Worm (Caenorhabditis elegans) whole organism, late embryonic: Measurements from ENCODE around the gene tmbi-4.

Experiments used
- C08G9.2 ChIP-seq: sonication (generic microtip); optimal IDR thresholded peaks from 2 replicates; lab custom pipeline; 2016; ENCODE audit warnings: mild to moderate bottlenecking, missing genetic modification characterization, moderate library complexity, missing compliant biosample characterization
- K02D7.2 ChIP-seq: sonication (generic microtip); optimal IDR thresholded peaks from 2 replicates; lab custom pipeline; 2017; ENCODE audit warnings: mild to moderate bottlenecking, missing genetic modification characterization, missing compliant biosample characterization
- ama-1 ChIP-seq: fragments of 150-350 bp; optimal IDR thresholded peaks from 2 replicates; lab custom pipeline; 2014
- ceh-18 ChIP-seq: sonication (generic microtip); optimal IDR thresholded peaks from 2 replicates; lab custom pipeline; 2016; ENCODE audit warnings: missing genetic modification characterization, missing compliant biosample characterization
- ceh-22 ChIP-seq: sonication (generic microtip); optimal IDR thresholded peaks from 2 replicates; lab custom pipeline; 2017; ENCODE audit warnings: missing biosample characterization, missing genetic modification characterization
- ceh-30 ChIP-seq: fragments of 150-350 bp; optimal IDR thresholded peaks from 2 replicates; lab custom pipeline; 2014; ENCODE audit warnings: missing biosample characterization, missing genetic modification characterization
- ceh-31 ChIP-seq: sonication (generic microtip); optimal IDR thresholded peaks from 2 replicates; lab custom pipeline; 2016; ENCODE audit warnings: missing genetic modification characterization, missing compliant biosample characterization
- ceh-34 ChIP-seq: sonication (generic microtip); optimal IDR thresholded peaks from 2 replicates; lab custom pipeline; 2016; ENCODE audit warnings: mild to moderate bottlenecking, missing genetic modification characterization, missing compliant biosample characterization
- ceh-6 ChIP-seq: fragments of 200-800 bp; sonication (Bioruptor generic); optimal IDR thresholded peaks from 2 replicates; lab custom pipeline; 2018; ENCODE audit warnings: mild to moderate bottlenecking, missing genetic modification characterization, missing compliant biosample characterization
- ceh-9 ChIP-seq: sonication (generic microtip); optimal IDR thresholded peaks from 2 replicates; lab custom pipeline; 2016; ENCODE audit warnings: mild to moderate bottlenecking, missing genetic modification characterization, inconsistent platforms, missing compliant biosample characterization
- che-1 ChIP-seq: sonication (generic microtip); optimal IDR thresholded peaks from 2 replicates; lab custom pipeline; 2016; ENCODE audit warnings: mild to moderate bottlenecking, missing genetic modification characterization, missing compliant biosample characterization
- dmd-4 ChIP-seq: sonication (generic microtip); optimal IDR thresholded peaks from 2 replicates; lab custom pipeline; 2016; ENCODE audit warnings: borderline replicate concordance, missing genetic modification characterization, missing compliant biosample characterization
- dve-1 ChIP-seq: sonication (generic microtip); optimal IDR thresholded peaks from 2 replicates; lab custom pipeline; 2017; ENCODE audit warnings: antibody characterized with exemption, mild to moderate bottlenecking, missing genetic modification characterization, missing compliant biosample characterization
- elt-2 ChIP-seq: sonication (generic microtip); optimal IDR thresholded peaks from 2 replicates; lab custom pipeline; 2016; ENCODE audit warnings: missing genetic modification reagents, missing genetic modification characterization, missing compliant biosample characterization
- elt-4 ChIP-seq: sonication (generic microtip); optimal IDR thresholded peaks from 2 replicates; lab custom pipeline; 2016; ENCODE audit warnings: missing genetic modification characterization, missing compliant biosample characterization
- ets-4 ChIP-seq: sonication (generic microtip); optimal IDR thresholded peaks from 2 replicates; lab custom pipeline; 2016; ENCODE audit warnings: missing genetic modification characterization, missing compliant biosample characterization
- eyg-1 ChIP-seq: sonication (generic microtip); optimal IDR thresholded peaks from 2 replicates; lab custom pipeline; 2016; ENCODE audit warnings: missing genotype, missing genetic modification characterization, missing compliant biosample characterization
- fax-1 ChIP-seq: sonication (generic microtip); optimal IDR thresholded peaks from 2 replicates; lab custom pipeline; 2016; ENCODE audit warnings: missing genotype, missing genetic modification characterization, missing compliant biosample characterization
- fkh-10 ChIP-seq: fragments of 150-350 bp; optimal IDR thresholded peaks from 2 replicates; lab custom pipeline; 2014; ENCODE audit warnings: missing biosample characterization, missing genetic modification reagents, missing genetic modification characterization
- gmeb-2 ChIP-seq: sonication (generic microtip); optimal IDR thresholded peaks from 2 replicates; lab custom pipeline; 2016; ENCODE audit warnings: missing genetic modification characterization, inconsistent platforms, missing compliant biosample characterization
- hlh-13 ChIP-seq: fragments of 200-800 bp; sonication (Bioruptor generic); optimal IDR thresholded peaks from 2 replicates; lab custom pipeline; 2018; ENCODE audit warnings: mild to moderate bottlenecking, missing genetic modification characterization, missing compliant biosample characterization
- hlh-15 ChIP-seq: sonication (generic microtip); optimal IDR thresholded peaks from 2 replicates; lab custom pipeline; 2016; ENCODE audit warnings: missing genetic modification characterization, missing compliant biosample characterization
- hlh-6 ChIP-seq: sonication (generic microtip); optimal IDR thresholded peaks from 2 replicates; lab custom pipeline; 2016; ENCODE audit warnings: missing genotype, missing genetic modification characterization, missing compliant biosample characterization
- hlh-8 ChIP-seq: sonication (generic microtip); optimal IDR thresholded peaks from 2 replicates; lab custom pipeline; 2016; ENCODE audit warnings: missing genotype, missing genetic modification characterization, missing compliant biosample characterization
- lin-11 ChIP-seq: fragments of 200-800 bp; sonication (Bioruptor generic); optimal IDR thresholded peaks from 2 replicates; lab custom pipeline; 2018; ENCODE audit warnings: mild to moderate bottlenecking, missing genetic modification characterization, missing compliant biosample characterization
- madf-2 ChIP-seq: sonication (generic microtip); optimal IDR thresholded peaks from 2 replicates; lab custom pipeline; 2017; ENCODE audit warnings: missing genetic modification characterization, missing compliant biosample characterization
- mec-3 ChIP-seq: sonication (generic microtip); optimal IDR thresholded peaks from 2 replicates; lab custom pipeline; 2016; ENCODE audit warnings: borderline replicate concordance, missing genetic modification characterization, missing compliant biosample characterization
- nhr-11 ChIP-seq: fragments of 150-350 bp; optimal IDR thresholded peaks from 2 replicates; lab custom pipeline; 2014; ENCODE audit warnings: missing biosample characterization, missing genetic modification characterization
- nhr-232 ChIP-seq: sonication (generic microtip); optimal IDR thresholded peaks from 2 replicates; lab custom pipeline; 2016; ENCODE audit warnings: missing genetic modification characterization, missing compliant biosample characterization
- pag-3 ChIP-seq: sonication (generic microtip); optimal IDR thresholded peaks from 2 replicates; lab custom pipeline; 2016; ENCODE audit warnings: missing compliant biosample characterization, missing genetic modification characterization, borderline replicate concordance
- pha-2 ChIP-seq: sonication (generic microtip); optimal IDR thresholded peaks from 2 replicates; lab custom pipeline; 2017; ENCODE audit warnings: mild to moderate bottlenecking, missing genetic modification characterization, missing compliant biosample characterization
- pha-4 ChIP-seq: fragments of 150-350 bp; optimal IDR thresholded peaks from 2 replicates; lab custom pipeline; 2018; ENCODE audit warnings: missing biosample characterization, missing genetic modification reagents, missing genetic modification characterization
- sdc-2 ChIP-seq: sonication (generic microtip); optimal IDR thresholded peaks from 2 replicates; lab custom pipeline; 2016; ENCODE audit warnings: missing genotype, missing genetic modification characterization, missing compliant biosample characterization
- syd-9 ChIP-seq: sonication (generic microtip); optimal IDR thresholded peaks from 2 replicates; lab custom pipeline; 2016; ENCODE audit warnings: mild to moderate bottlenecking, missing genetic modification characterization, moderate library complexity, missing compliant biosample characterization
- ttx-3 ChIP-seq: sonication (generic microtip); optimal IDR thresholded peaks from 2 replicates; lab custom pipeline; 2016; ENCODE audit warnings: missing genetic modification reagents, missing genetic modification characterization, missing compliant biosample characterization
- unc-3 ChIP-seq, 2 experiments: fragments of 200-800 bp in 1 of 2; sonication (Bioruptor generic) in 1 of 2; sonication (generic microtip) in 1 of 2; conservative IDR thresholded peaks in 1 of 2; optimal IDR thresholded peaks in 1 of 2; 2 replicates each; pipeline versions ENCODE4 v1.3.6 to Lab custom; 2016 to 2022; ENCODE audit warnings: missing compliant biosample characterization in 2 of 2, missing genetic modification characterization in 2 of 2, missing genetic modification reagents in 1 of 2
- unc-42 ChIP-seq: sonication (generic microtip); optimal IDR thresholded peaks from 2 replicates; lab custom pipeline; 2016; ENCODE audit warnings: missing genotype, missing genetic modification characterization, missing compliant biosample characterization
- unc-55 ChIP-seq: sonication (generic microtip); optimal IDR thresholded peaks from 2 replicates; lab custom pipeline; 2017; ENCODE audit warnings: missing biosample characterization, missing genetic modification reagents, missing genetic modification characterization

Gene tmbi-4

DNA sequence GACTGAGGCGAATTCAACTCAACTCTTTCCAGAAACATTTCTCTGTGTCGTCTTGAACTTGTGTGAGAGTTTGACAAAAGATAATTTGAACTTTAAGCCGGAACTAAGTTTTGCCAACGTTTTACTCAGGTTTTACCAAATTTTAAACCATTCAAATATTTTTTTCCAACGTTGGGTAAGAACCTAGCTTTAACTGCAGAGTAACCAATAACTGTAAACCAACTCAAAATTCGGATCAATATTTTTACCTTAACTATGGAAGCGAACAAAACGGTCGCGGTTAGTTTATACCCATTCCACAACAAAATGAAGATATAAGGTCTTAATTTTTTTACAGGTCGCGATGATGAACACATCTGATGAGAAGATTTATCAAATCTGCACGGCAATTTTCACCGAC, 22.2 kb downstream of the tmbi-4 start:
- no peak for TF ChIP-seq ttx-3 (tag; lab: Kevin White, UChicago)
- TF ChIP-seq fax-1: no peak
- no peak for TF ChIP-seq mec-3
- no peak for TF ChIP-seq dve-1 (tag; lab: Kevin White, UChicago)
- no peak for TF ChIP-seq hlh-13
- TF ChIP-seq madf-2 (tag; lab: Kevin White, UChicago): no peak
- TF ChIP-seq unc-3 (GFP tag; conservative IDR thresholded peaks at IDR 0.05; lab: Robert Waterston, UW): no peak
- TF ChIP-seq unc-3 (tag; optimal IDR thresholded peaks at IDR 0.05; lab: Kevin White, UChicago): no peak
- TF ChIP-seq ceh-22 (tag; lab: Kevin White, UChicago): no peak

ce11 chrX:9174409-9174808, 23.9 kb downstream of the tmbi-4 start, which contains the start of gene B0563.8:
B0563.8 (minus strand) TSS chrX:9174509.
- TF ChIP-seq ceh-22 (tag; lab: Kevin White, UChicago) (no peak), nhr-11 (no peak), ceh-18 (tag; lab: Kevin White, UChicago) (no peak), fkh-10 (GFP tag; lab: Kevin White, UChicago) (no peak), pha-2 (tag; lab: Kevin White, UChicago) (no peak), sdc-2 (no peak), ceh-31 (tag; lab: Kevin White, UChicago) (no peak), ets-4 (tag; lab: Kevin White, UChicago) (no peak), unc-55 (no peak), ceh-30 (tag; lab: Kevin White, UChicago) (no peak)
- TF ChIP-seq, all 69 proteins: peak for 0

DNA sequence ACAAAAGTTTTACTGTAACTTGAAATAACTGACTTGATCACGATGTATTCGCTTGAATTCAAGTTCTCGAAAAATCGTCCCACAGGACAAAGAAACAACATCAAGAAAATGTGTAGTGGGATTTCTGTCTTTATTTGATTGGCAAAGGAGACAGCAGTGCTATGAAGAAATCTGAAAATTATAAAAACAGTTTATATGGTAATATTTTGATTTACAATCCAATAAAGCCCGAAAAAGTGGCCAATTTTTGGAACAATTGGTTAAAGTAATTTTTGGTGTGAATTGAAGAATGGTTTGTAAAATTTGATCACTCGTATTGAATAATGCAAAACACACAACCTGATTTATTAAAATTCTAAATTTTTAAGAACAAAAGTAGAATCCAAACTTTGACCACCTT, 30.3 kb downstream of the tmbi-4 start, which contains the start of gene Y81B9A.4:
Gene Y81B9A.4 (minus strand): TSS at position 101 of the 400 bp plus-strand sequence.
- TF ChIP-seq dmd-4 (tag; lab: Kevin White, UChicago) (no peak), hlh-6 (tag; lab: Kevin White, UChicago) (no peak), hlh-8 (tag; lab: Kevin White, UChicago) (no peak), nhr-232 (tag; lab: Kevin White, UChicago) (no peak), pha-4 (tag; lab: Kevin White, UChicago) (no peak), eyg-1 (no peak), hlh-13 (no peak), K02D7.2 (tag; lab: Kevin White, UChicago) (no peak), syd-9 (tag; lab: Kevin White, UChicago) (no peak), lin-11 (no peak), elt-2 (no peak), elt-4 (tag; lab: Kevin White, UChicago) (no peak), gmeb-2 (tag; lab: Kevin White, UChicago) (no peak), ceh-6 (GFP tag; lab: Kevin White, UChicago) (no peak), che-1 (no peak)

DNA sequence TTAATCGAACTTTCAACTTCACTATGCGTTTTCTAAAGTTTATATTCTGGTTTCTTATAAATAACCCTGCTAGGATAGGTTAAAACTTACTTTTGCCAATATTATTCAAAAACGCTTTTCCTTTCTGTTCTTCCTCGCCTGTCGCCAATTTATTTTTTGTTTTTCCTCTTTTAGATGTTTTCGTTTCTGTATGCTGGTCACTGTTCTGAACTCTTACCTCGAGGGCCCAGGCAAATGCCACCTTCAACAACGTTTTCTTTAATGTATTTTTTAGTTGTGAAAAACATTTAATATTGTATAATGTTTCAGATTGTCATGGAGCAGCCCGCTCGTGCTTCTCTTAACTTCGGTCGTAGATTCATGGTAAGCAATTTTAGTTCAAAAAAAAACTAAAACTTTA, 31.6 kb downstream of the tmbi-4 start, which contains the start of gene Y81B9A.3:
Gene Y81B9A.3 (plus strand): TSS at position 301 of the 400 bp plus-strand sequence.
- TF ChIP-seq ama-1 (lab: Kevin White, UChicago) (no peak), mec-3 (no peak), ceh-9 (tag; lab: Kevin White, UChicago) (no peak), dmd-4 (tag; lab: Kevin White, UChicago) (no peak), eyg-1 (no peak), pha-4 (tag; lab: Kevin White, UChicago) (no peak), nhr-11 (no peak), dve-1 (tag; lab: Kevin White, UChicago) (no peak), unc-3 (GFP tag; conservative IDR thresholded peaks at IDR 0.05; lab: Robert Waterston, UW) (no peak), unc-3 (tag; optimal IDR thresholded peaks at IDR 0.05; lab: Kevin White, UChicago) (no peak)
- TF ChIP-seq, all 69 proteins: peak for 0

ce11 chrX:9183836-9184235, 33.3 kb downstream of the tmbi-4 start, which contains the start of gene Y81B9A.2:
Y81B9A.2 (plus strand) TSS chrX:9184136.
- TF ChIP-seq pag-3 (tag; lab: Kevin White, UChicago): no peak
- no peak for TF ChIP-seq hlh-15 (tag; lab: Kevin White, UChicago)
- TF ChIP-seq gmeb-2 (tag; lab: Kevin White, UChicago): no peak
- TF ChIP-seq mec-3: no peak
- no peak for TF ChIP-seq unc-3 (GFP tag; conservative IDR thresholded peaks at IDR 0.05; lab: Robert Waterston, UW)
- TF ChIP-seq unc-3 (tag; optimal IDR thresholded peaks at IDR 0.05; lab: Kevin White, UChicago): no peak
- no peak for TF ChIP-seq ceh-9 (tag; lab: Kevin White, UChicago)
- TF ChIP-seq C08G9.2: no peak
- no peak for TF ChIP-seq unc-42 (tag; lab: Kevin White, UChicago)
- TF ChIP-seq ceh-34 (tag; lab: Kevin White, UChicago): no peak
